Worm (Caenorhabditis elegans) whole organism, L2 larva: ENCODE measurements around the gene str-182.

Experiments
- aly-2 ChIP-seq: fragments of 150-350 bp; optimal IDR thresholded peaks from 2 replicates; lab custom pipeline; 2014; ENCODE audit warnings: missing biosample characterization, missing genetic modification characterization
- ama-1 ChIP-seq: fragments of 150-350 bp; optimal IDR thresholded peaks from 2 replicates; lab custom pipeline; 2018; ENCODE audit warnings: inconsistent platforms
- elt-1 ChIP-seq: fragments of 150-350 bp; optimal IDR thresholded peaks from 2 replicates; lab custom pipeline; 2014; ENCODE audit warnings: missing biosample characterization, missing genetic modification characterization
- lin-39 ChIP-seq: fragments of 150-350 bp; optimal IDR thresholded peaks from 2 replicates; lab custom pipeline; 2014; ENCODE audit warnings: missing biosample characterization, missing genetic modification reagents, missing genetic modification characterization
- mdl-1 ChIP-seq, 2 experiments: fragments of 150-350 bp in 1 of 2; sonication (generic microtip) in 1 of 2; optimal IDR thresholded peaks; 2 replicates each; lab custom pipeline; 2017; ENCODE audit warnings: missing biosample characterization in 2 of 2, missing genetic modification characterization in 2 of 2
- snpc-4 ChIP-seq: fragments of 150-350 bp; optimal IDR thresholded peaks from 2 replicates; lab custom pipeline; 2014; ENCODE audit warnings: missing biosample characterization, missing genetic modification characterization
- ztf-11 ChIP-seq: sonication (generic microtip); optimal IDR thresholded peaks from 2 replicates; lab custom pipeline; 2017; ENCODE audit warnings: missing biosample characterization, missing genetic modification characterization

DNA sequence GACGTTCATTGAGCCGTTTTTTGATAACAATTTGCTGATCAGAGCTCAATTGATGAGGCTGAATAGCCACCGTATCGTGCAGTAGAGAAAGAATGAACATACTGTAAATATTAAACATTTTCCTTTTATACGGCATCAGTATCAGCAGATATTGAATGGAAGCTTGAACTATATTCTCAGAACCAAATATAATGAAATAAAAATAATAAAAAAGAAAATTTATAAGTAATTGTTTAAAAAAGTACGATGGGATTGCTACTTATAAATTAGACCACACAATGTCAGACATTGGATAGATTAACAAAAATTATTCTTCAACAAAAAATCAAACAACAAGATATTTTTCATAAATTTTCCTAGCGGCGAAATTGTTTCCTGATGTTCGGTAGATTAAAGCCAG, 26.7 kb downstream of the str-182 start, which contains the start of gene rpc-25:
- TF ChIP-seq elt-1 (tag; lab: Kevin White, UChicago): no peak
- TF ChIP-seq ama-1 (lab: Kevin White, UChicago): no peak
- TF ChIP-seq aly-2 (tag; lab: Kevin White, UChicago): no peak
- TF ChIP-seq mdl-1 (tag; optimal IDR thresholded peaks at IDR 0.05; lab: Kevin White, UChicago): no peak
- TF ChIP-seq ztf-11 (tag; lab: Kevin White, UChicago): no peak
- no peak for TF ChIP-seq lin-39 (tag; lab: Kevin White, UChicago)
- no peak for TF ChIP-seq snpc-4
